Fruit fly (Drosophila melanogaster) whole organism, embryonic: Measurements from ENCODE around the gene cpb.
A peak's percentile ranks its signal among the peaks of the same experiment; 100 is the strongest.

Experiments used
- Awh ChIP-seq: fragments of 200-800 bp; sonication (Bioruptor generic); IDR thresholded peaks from 2 replicates; pipeline ENCODE4, ENCODE4 v1.3.6; 2022; ENCODE audit warnings: missing biosample characterization, missing genetic modification characterization
- CG10267 ChIP-seq: fragments of 200-800 bp; sonication (Bioruptor generic); optimal IDR thresholded peaks from 2 replicates; lab custom pipeline; 2018; ENCODE audit warnings: missing biosample characterization, mild to moderate bottlenecking, missing genetic modification characterization, moderate library complexity
- CG11085 ChIP-seq: fragments of 200-800 bp; sonication (Bioruptor generic); IDR thresholded peaks from 2 replicates; pipeline ENCODE4 v1.3.6; 2022; ENCODE audit warnings: missing biosample characterization, missing genetic modification characterization
- CG11398 ChIP-seq: fragments of 200-800 bp; sonication (Bioruptor generic); optimal IDR thresholded peaks from 2 replicates; lab custom pipeline; 2016; ENCODE audit warnings: missing biosample characterization, missing genetic modification characterization
- CG11560 ChIP-seq: fragments of 200-800 bp; sonication (Bioruptor generic); IDR thresholded peaks from 3 replicates; pipeline ENCODE4 v1.3.6; 2022; ENCODE audit warnings: missing biosample characterization, missing genetic modification characterization
- CG11696 ChIP-seq: fragments of 200-800 bp; sonication (Bioruptor generic); IDR thresholded peaks from 2 replicates; pipeline ENCODE4 v1.3.6; 2022; ENCODE audit warnings: missing biosample characterization, missing genetic modification characterization
- CG12659 ChIP-seq: fragments of 200-800 bp; sonication (Bioruptor generic); optimal IDR thresholded peaks from 3 replicates; lab custom pipeline; 2017; ENCODE audit warnings: mild to moderate bottlenecking, missing biosample characterization, missing genetic modification reagents, missing genetic modification characterization
- CG14667 ChIP-seq: fragments of 200-800 bp; sonication (Bioruptor generic); IDR thresholded peaks from 2 replicates; pipeline ENCODE4 v1.3.6; 2022; ENCODE audit warnings: missing biosample characterization, missing genetic modification characterization
- CG15479 ChIP-seq: fragments of 200-800 bp; sonication (Bioruptor generic); optimal IDR thresholded peaks from 3 replicates; lab custom pipeline; 2019; ENCODE audit warnings: missing biosample characterization, mild to moderate bottlenecking, missing genetic modification characterization, moderate library complexity
- CG15514 ChIP-seq: fragments of 200-800 bp; sonication (Bioruptor generic); optimal IDR thresholded peaks from 3 replicates; lab custom pipeline; 2017; ENCODE audit warnings: missing biosample characterization, missing genetic modification characterization, mild to moderate bottlenecking, moderate library complexity, missing genetic modification reagents
- CG17361 ChIP-seq: fragments of 200-800 bp; sonication (Bioruptor generic); IDR thresholded peaks from 3 replicates; pipeline ENCODE4 v1.3.6; 2022; ENCODE audit warnings: missing biosample characterization, missing genetic modification characterization
- CG17829 ChIP-seq: fragments of 200-800 bp; optimal IDR thresholded peaks from 2 replicates; lab custom pipeline; 2019; ENCODE audit warnings: missing biosample characterization, mild to moderate bottlenecking, missing genetic modification characterization, moderate library complexity
- CG2202 ChIP-seq: fragments of 200-800 bp; sonication (Bioruptor generic); optimal IDR thresholded peaks from 2 replicates; lab custom pipeline; 2018; ENCODE audit warnings: missing biosample characterization, mild to moderate bottlenecking, missing genetic modification characterization
- CG31365 ChIP-seq: fragments of 200-800 bp; sonication (Bioruptor generic); optimal IDR thresholded peaks from 2 replicates; lab custom pipeline; 2018; ENCODE audit warnings: missing biosample characterization, mild to moderate bottlenecking, missing genetic modification characterization
- CG31388 ChIP-seq: fragments of 200-800 bp; sonication (Bioruptor generic); optimal IDR thresholded peaks from 2 replicates; lab custom pipeline; 2016; ENCODE audit warnings: missing biosample characterization, missing genetic modification characterization
- CG33213 ChIP-seq: fragments of 200-800 bp; sonication (Bioruptor generic); optimal IDR thresholded peaks from 3 replicates; lab custom pipeline; 2016; ENCODE audit warnings: missing biosample characterization, missing genetic modification characterization
- CG42726 ChIP-seq: fragments of 200-800 bp; sonication (Bioruptor generic); IDR thresholded peaks from 2 replicates; pipeline ENCODE4 v1.3.6; 2022; ENCODE audit warnings: missing biosample characterization, missing genetic modification characterization; ENCODE audit not compliant: partially characterized antibody
- CG4360 ChIP-seq: fragments of 200-800 bp; sonication (Bioruptor generic); IDR thresholded peaks from 2 replicates; pipeline ENCODE4 v1.3.6; 2022; ENCODE audit warnings: missing biosample characterization, missing genetic modification characterization
- CG4730 ChIP-seq: fragments of 200-800 bp; sonication (Bioruptor generic); IDR thresholded peaks from 2 replicates; pipeline ENCODE4 v1.3.6; 2022; ENCODE audit warnings: missing biosample characterization, missing genetic modification characterization
- CG5245 ChIP-seq: fragments of 200-800 bp; sonication (Bioruptor generic); optimal IDR thresholded peaks from 3 replicates; lab custom pipeline; 2016; ENCODE audit warnings: missing biosample characterization, missing genetic modification characterization
- CG7372 ChIP-seq: fragments of 200-800 bp; sonication (Bioruptor generic); IDR thresholded peaks from 2 replicates; pipeline ENCODE4 v1.3.6; 2022; ENCODE audit warnings: missing biosample characterization, missing genetic modification characterization
- CG7839 ChIP-seq: fragments of 200-800 bp; sonication (Bioruptor generic); optimal IDR thresholded peaks from 3 replicates; lab custom pipeline; 2018; ENCODE audit warnings: missing biosample characterization, mild to moderate bottlenecking, missing genetic modification characterization, moderate library complexity
- CG9817 ChIP-seq: fragments of 200-800 bp; sonication (Bioruptor generic); optimal IDR thresholded peaks from 2 replicates; lab custom pipeline; 2018; ENCODE audit warnings: missing biosample characterization, mild to moderate bottlenecking, missing genetic modification characterization, moderate library complexity
- Camta ChIP-seq: fragments of 200-800 bp; sonication (Bioruptor generic); optimal IDR thresholded peaks from 2 replicates; lab custom pipeline; 2016; ENCODE audit warnings: missing biosample characterization, missing genetic modification characterization
- Chrac-16 ChIP-seq: fragments of 200-800 bp; sonication (Bioruptor generic); optimal IDR thresholded peaks from 3 replicates; lab custom pipeline; 2016; ENCODE audit warnings: missing biosample characterization, missing genetic modification characterization
- E2f1 ChIP-seq: fragments of 200-800 bp; sonication (Bioruptor generic); IDR thresholded peaks from 2 replicates; pipeline ENCODE4 v1.3.6; 2022; ENCODE audit warnings: missing biosample characterization, missing genetic modification characterization
- E2f2 ChIP-seq: fragments of 200-800 bp; sonication (Bioruptor generic); IDR thresholded peaks from 2 replicates; pipeline ENCODE4 v1.3.6; 2022; ENCODE audit warnings: missing biosample characterization, missing genetic modification characterization
- HLHmδ ChIP-seq: fragments of 200-800 bp; sonication (Bioruptor generic); optimal IDR thresholded peaks from 2 replicates; lab custom pipeline; 2018; ENCODE audit warnings: missing biosample characterization, mild to moderate bottlenecking, missing genetic modification characterization, moderate library complexity
- Hey ChIP-seq: fragments of 200-800 bp; sonication (Bioruptor generic); optimal IDR thresholded peaks from 3 replicates; lab custom pipeline; 2018; ENCODE audit warnings: missing biosample characterization, mild to moderate bottlenecking, missing genetic modification characterization
- Lim3 ChIP-seq: fragments of 200-800 bp; sonication (Bioruptor generic); IDR thresholded peaks from 2 replicates; pipeline ENCODE4 v1.3.6; 2022; ENCODE audit warnings: missing biosample characterization, missing genetic modification characterization
- Mad ChIP-seq: fragments of 200-800 bp; sonication (Bioruptor generic); optimal IDR thresholded peaks from 2 replicates; lab custom pipeline; 2016; ENCODE audit warnings: missing biosample characterization, missing genetic modification characterization
- Myb ChIP-seq: fragments of 200-800 bp; sonication (Bioruptor generic); optimal IDR thresholded peaks from 2 replicates; lab custom pipeline; 2016; ENCODE audit warnings: missing biosample characterization, missing genetic modification characterization
- Pdp1 ChIP-seq, 2 experiments: fragments of 200-800 bp; sonication (Bioruptor generic); optimal IDR thresholded peaks; 3 replicates each; lab custom pipeline; 2016; ENCODE audit warnings: missing biosample characterization in 2 of 2, missing genetic modification characterization in 2 of 2, mild to moderate bottlenecking in 1 of 2, moderate library complexity in 1 of 2
- Rfx ChIP-seq: fragments of 200-800 bp; sonication (Bioruptor generic); IDR thresholded peaks from 2 replicates; pipeline ENCODE4 v1.3.6; 2022; ENCODE audit warnings: missing biosample characterization, missing genetic modification characterization
- Sox102F ChIP-seq: fragments of 200-800 bp; sonication (Bioruptor generic); optimal IDR thresholded peaks from 2 replicates; lab custom pipeline; 2018; ENCODE audit warnings: missing biosample characterization, mild to moderate bottlenecking, missing genetic modification characterization, moderate library complexity
- ara ChIP-seq: fragments of 200-800 bp; sonication (Bioruptor generic); IDR thresholded peaks from 2 replicates; pipeline ENCODE4 v1.3.6; 2022; ENCODE audit warnings: missing biosample characterization, missing genetic modification characterization
- ato ChIP-seq: fragments of 200-800 bp; sonication (Bioruptor generic); IDR thresholded peaks from 2 replicates; pipeline ENCODE4 v1.3.6; 2022; ENCODE audit warnings: missing biosample characterization, missing genetic modification characterization; ENCODE audit not compliant: partially characterized antibody
- br ChIP-seq: fragments of >200 bp; optimal IDR thresholded peaks from 2 replicates; lab custom pipeline; 2017
- cg ChIP-seq: fragments of 200-800 bp; sonication (Bioruptor generic); optimal IDR thresholded peaks from 3 replicates; lab custom pipeline; 2019; ENCODE audit warnings: missing biosample characterization, mild to moderate bottlenecking, missing genetic modification characterization, moderate library complexity
- dpn ChIP-seq, 2 experiments: fragments of 200-800 bp; sonication (Bioruptor generic); optimal IDR thresholded peaks; 3 replicates each; lab custom pipeline; 2016; ENCODE audit warnings: missing biosample characterization in 2 of 2, missing genetic modification characterization in 2 of 2
- hbn ChIP-seq: fragments of 200-800 bp; sonication (Bioruptor generic); IDR thresholded peaks from 2 replicates; pipeline ENCODE4 v1.3.6; 2022; ENCODE audit warnings: missing biosample characterization, missing genetic modification characterization; ENCODE audit not compliant: partially characterized antibody
- hkb ChIP-seq, 2 experiments: fragments of 200-800 bp in 1 of 2; fragments of >200 bp in 1 of 2; sonication (Bioruptor generic) in 1 of 2; IDR thresholded peaks in 1 of 2; optimal IDR thresholded peaks in 1 of 2; 2 replicates each; pipeline versions ENCODE4 v1.3.6 to Lab custom; 2017 to 2022; ENCODE audit warnings: missing biosample characterization in 1 of 2, missing genetic modification characterization in 1 of 2
- lmd ChIP-seq: fragments of 200-800 bp; sonication (Bioruptor generic); IDR thresholded peaks from 2 replicates; pipeline ENCODE4 v1.3.6; 2022; ENCODE audit warnings: missing biosample characterization, missing genetic modification characterization
- nerfin-2 ChIP-seq: fragments of 200-800 bp; sonication (Bioruptor generic); IDR thresholded peaks from 2 replicates; pipeline ENCODE4 v1.3.6; 2022; ENCODE audit warnings: missing biosample characterization, missing genetic modification characterization; ENCODE audit not compliant: partially characterized antibody
- pho ChIP-seq: fragments of 200-800 bp; sonication (Bioruptor generic); optimal IDR thresholded peaks from 2 replicates; lab custom pipeline; 2016; ENCODE audit warnings: missing biosample characterization, missing genetic modification characterization
- psq ChIP-seq: fragments of 200-800 bp; sonication (Bioruptor generic); optimal IDR thresholded peaks from 2 replicates; lab custom pipeline; 2017; ENCODE audit warnings: missing biosample characterization, missing genetic modification characterization
- so ChIP-seq: fragments of 200-800 bp; sonication (Bioruptor generic); IDR thresholded peaks from 3 replicates; pipeline ENCODE4 v1.3.6; 2022; ENCODE audit warnings: missing biosample characterization, missing genetic modification characterization
- ssp ChIP-seq: fragments of 200-800 bp; sonication (Bioruptor generic); IDR thresholded peaks from 2 replicates; pipeline ENCODE4 v1.3.6; 2022; ENCODE audit warnings: missing biosample characterization, missing genetic modification characterization
- vfl ChIP-seq: fragments of 200-800 bp; sonication (Bioruptor generic); optimal IDR thresholded peaks from 2 replicates; lab custom pipeline; 2016; ENCODE audit warnings: missing biosample characterization, missing genetic modification characterization
- yki ChIP-seq: fragments of >200 bp; optimal IDR thresholded peaks from 3 replicates; lab custom pipeline; 2018
- zf30C ChIP-seq: fragments of 200-800 bp; sonication (Bioruptor generic); optimal IDR thresholded peaks from 3 replicates; lab custom pipeline; 2018; ENCODE audit warnings: missing biosample characterization, mild to moderate bottlenecking, missing genetic modification characterization
- zfh2 ChIP-seq: fragments of 200-800 bp; sonication (Bioruptor generic); optimal IDR thresholded peaks from 2 replicates; lab custom pipeline; 2016; ENCODE audit warnings: missing biosample characterization, missing genetic modification characterization

cpb gene

dm6 chr2L:1710224-1710623, 5.5 kb downstream of the cpb start, which contains the start of the genes CG17660 and mRpL48 (continued):
- TF ChIP-seq CG11085 (no peak), CG7839 (no peak), hkb (optimal IDR thresholded peaks at IDR 0.05; lab: Kevin White, UChicago) (no peak), hkb (GFP tag; IDR thresholded peaks at IDR 0.05; lab: Robert Waterston, UW) (no peak), so (GFP tag; lab: Robert Waterston, UW) (no peak), Rfx (GFP tag; lab: Robert Waterston, UW) (peak; percentile 39; the same call in 1 of the 2 replicates), E2f1 (no peak), psq (GFP tag; lab: Kevin White, UChicago) (no peak), br (lab: Kevin White, UChicago) (no peak), CG4730 (no peak), CG31365 (tag; lab: Kevin White, UChicago) (no peak), CG14667 (GFP tag; lab: Robert Waterston, UW) (no peak), CG7372 (GFP tag; lab: Robert Waterston, UW) (no peak), Awh (GFP tag; lab: Robert Waterston, UW) (no peak), Myb (GFP tag; lab: Kevin White, UChicago) (peak; percentile 32), Mad (no peak), CG11696 (GFP tag; lab: Robert Waterston, UW) (no peak), CG42726 (GFP tag; lab: Robert Waterston, UW) (peak; percentile 73), CG12659 (GFP tag; lab: Kevin White, UChicago) (peak; percentile 70), Pdp1 (GFP tag; optimal IDR thresholded peaks at IDR 0.05; lab: Kevin White, UChicago) (peak in 1 of 2 experiments; percentile 100), ato (GFP tag; lab: Robert Waterston, UW) (peak; percentile 89), hbn (peak; percentile 43; the same call in 1 of the 2 replicates), Hey (no peak), CG2202 (tag; lab: Kevin White, UChicago) (no peak), dpn (GFP tag; optimal IDR thresholded peaks at IDR 0.05; lab: Kevin White, UChicago) (peak in 1 of 2 experiments; percentile 4), CG17829 (tag; lab: Kevin White, UChicago) (peak; percentile 58), Lim3 (GFP tag; lab: Robert Waterston, UW) (no peak), yki (no peak), CG33213 (GFP tag; lab: Kevin White, UChicago) (peak; percentile 33), CG10267 (peak; percentile 43), vfl (GFP tag; lab: Kevin White, UChicago) (no peak), cg (GFP tag; lab: Kevin White, UChicago) (no peak), CG4360 (GFP tag; lab: Robert Waterston, UW) (peak; percentile 26; the same call in 1 of the 2 replicates), zfh2 (GFP tag; lab: Kevin White, UChicago) (no peak), CG11560 (tag; lab: Robert Waterston, UW) (no peak), CG11398 (GFP tag; lab: Kevin White, UChicago) (peak; percentile 11), CG9817 (tag; lab: Kevin White, UChicago) (no peak), Camta (GFP tag; lab: Kevin White, UChicago) (no peak), zf30C (GFP tag; lab: Kevin White, UChicago) (no peak), HLHmδ (GFP tag; lab: Kevin White, UChicago) (no peak), ara (GFP tag; lab: Robert Waterston, UW) (no peak), CG15479 (GFP tag; lab: Kevin White, UChicago) (no peak), Sox102F (GFP tag; lab: Kevin White, UChicago) (no peak), CG17361 (GFP tag; lab: Robert Waterston, UW) (no peak), CG5245 (GFP tag; lab: Kevin White, UChicago) (no peak), nerfin-2 (peak; percentile 72), CG31388 (GFP tag; lab: Kevin White, UChicago) (no peak), E2f2 (peak; percentile 54; the same call in 1 of the 2 replicates), Chrac-16 (no peak), ssp (GFP tag; lab: Robert Waterston, UW) (no peak), pho (GFP tag; lab: Kevin White, UChicago) (peak; percentile 35), CG15514 (peak; percentile 83), lmd (no peak)
